Fruit fly (Drosophila melanogaster) whole organism, wandering third instar larva: ENCODE results near the gene Dtd.

Source experiments
- N ChIP-seq: fragments of >200 bp; optimal IDR thresholded peaks from 2 replicates; lab custom pipeline; 2018; ENCODE audit warnings: missing biosample characterization, missing external identifiers, missing genetic modification characterization
- br ChIP-seq: fragments of 200-800 bp; sonication (Bioruptor generic); optimal IDR thresholded peaks from 2 replicates; lab custom pipeline; 2016; ENCODE audit warnings: missing biosample characterization, missing genetic modification characterization
- psq ChIP-seq: fragments of 200-800 bp; sonication (Bioruptor generic); optimal IDR thresholded peaks from 3 replicates; lab custom pipeline; 2017; ENCODE audit warnings: missing biosample characterization, mild to moderate bottlenecking, missing genetic modification characterization, moderate library complexity

DNA sequence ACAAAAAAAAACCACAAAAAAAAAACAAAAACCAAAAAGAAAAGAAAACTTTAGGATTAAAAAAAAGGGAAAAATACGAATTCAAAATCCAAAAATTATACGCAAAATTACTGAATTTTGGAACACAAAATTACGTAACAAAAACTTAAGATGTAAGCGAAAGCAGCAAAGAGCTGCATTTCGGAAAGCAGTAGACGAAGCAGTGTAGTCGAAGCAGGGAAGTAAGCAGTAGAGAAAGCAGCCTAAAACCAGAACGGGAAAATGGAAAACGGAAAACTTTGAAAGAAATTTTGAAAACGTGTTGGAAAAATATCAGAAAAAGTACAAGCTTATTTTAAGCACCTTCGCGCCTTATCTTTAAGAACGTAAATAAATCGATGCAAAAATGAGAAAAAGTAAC is 27.0 kb upstream of the Dtd start:
- TF ChIP-seq N (GFP tag; lab: Kevin White, UChicago): no peak
- no peak for TF ChIP-seq psq (GFP tag; lab: Kevin White, UChicago)
- no peak for TF ChIP-seq br (GFP tag; lab: Kevin White, UChicago)
